Worm (Caenorhabditis elegans): ENCODE data around the gene sknr-1.

Gene sknr-1

DNA sequence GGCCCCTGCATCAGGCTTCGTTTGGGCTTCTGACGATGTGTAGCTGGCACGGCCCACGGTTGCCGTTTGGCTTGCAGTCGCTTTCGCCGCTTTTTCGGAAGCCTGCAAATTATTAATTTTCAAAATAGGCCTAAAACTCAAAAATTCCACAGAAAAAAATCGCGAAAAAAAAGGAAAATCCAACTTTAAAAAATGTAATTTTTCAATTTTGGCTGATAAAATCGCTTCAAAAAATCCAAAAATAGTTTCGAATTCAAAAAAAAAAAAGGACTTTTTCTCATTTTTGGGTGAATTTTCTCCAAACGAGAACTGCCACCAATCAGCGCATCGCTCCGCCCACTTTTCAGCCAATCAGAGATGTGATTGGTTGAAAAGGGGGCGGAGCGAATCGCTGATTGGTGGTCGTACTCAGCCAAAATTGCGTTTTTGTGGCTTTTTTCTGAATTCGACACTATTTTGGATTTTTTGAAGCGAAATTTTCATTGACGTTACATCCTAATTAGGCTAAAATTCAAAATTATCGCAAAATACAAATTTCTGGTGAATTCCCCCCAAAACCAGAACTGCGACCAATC is 22.0 kb upstream of the sknr-1 start:
- TF ChIP-seq C08G9.2 (tag; optimal IDR thresholded peaks at IDR 0.05) (no peak), nfya-1 (tag; optimal IDR thresholded peaks at IDR 0.05) (peak; percentile 79), ttx-3 (tag; optimal IDR thresholded peaks at IDR 0.05) (no peak), pag-3 (tag; optimal IDR thresholded peaks at IDR 0.05; ENCODE audit: borderline replicate concordance) (no peak)

DNA sequence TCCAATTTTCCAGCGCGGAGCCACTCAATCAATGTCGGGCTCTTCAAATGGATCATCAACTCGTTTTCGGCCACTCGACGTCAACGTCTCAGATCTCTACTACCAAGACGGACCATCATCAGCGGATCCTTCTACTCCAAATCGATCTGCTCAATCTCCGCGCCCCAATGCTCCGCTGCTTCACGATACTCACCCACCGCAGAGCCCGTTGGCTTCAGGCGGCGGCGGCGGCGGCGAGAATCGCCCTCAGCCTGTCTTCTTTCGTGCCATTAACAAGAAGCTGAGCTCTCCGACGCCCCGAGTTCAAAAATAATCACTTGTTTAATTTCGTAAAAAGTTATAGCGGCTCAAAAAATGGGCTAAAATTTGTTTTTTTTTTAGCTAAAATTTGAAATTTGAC is 20.8 kb upstream of the sknr-1 start:
- TF ChIP-seq lin-11 (tag; optimal IDR thresholded peaks at IDR 0.05) = no peak
- no peak for TF ChIP-seq madf-2 (tag; optimal IDR thresholded peaks at IDR 0.05)
- TF ChIP-seq ceh-19 (GFP tag; optimal IDR thresholded peaks at IDR 0.05) = no peak
- no peak for TF ChIP-seq unc-86 (tag; optimal IDR thresholded peaks at IDR 0.05)
- no peak for TF ChIP-seq ceh-2 (tag; optimal IDR thresholded peaks at IDR 0.05)
- no peak for TF ChIP-seq K09A11.1 (tag; optimal IDR thresholded peaks at IDR 0.05; ENCODE audit: insufficient read depth)
- TF ChIP-seq Y22D7AL.16 (tag; optimal IDR thresholded peaks at IDR 0.05) = no peak

DNA sequence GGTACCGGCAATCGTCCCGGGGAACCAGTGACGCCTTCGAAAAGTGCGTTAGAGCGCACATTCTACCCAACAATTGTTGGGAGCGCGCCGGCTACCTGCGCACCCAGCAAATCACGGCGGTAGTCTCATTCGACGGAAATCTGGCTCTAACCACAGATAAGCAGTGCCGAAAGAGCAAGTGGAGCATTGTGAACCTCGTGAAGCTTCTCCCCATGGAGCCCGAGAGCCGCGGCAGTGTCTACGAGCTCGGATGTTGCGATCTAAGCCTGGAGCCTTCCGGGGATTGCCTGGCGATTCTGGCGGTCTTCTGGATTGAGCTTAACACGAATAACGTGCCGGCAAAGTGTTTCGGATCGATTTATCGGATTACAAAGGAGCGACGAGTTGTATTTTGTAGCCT is 14.2 kb upstream of the sknr-1 start:
- TF ChIP-seq ama-1 (optimal IDR thresholded peaks at IDR 0.05) (no peak), pqm-1 (tag; optimal IDR thresholded peaks at IDR 0.05) (no peak), ceh-9 (tag; optimal IDR thresholded peaks at IDR 0.05) (no peak), mec-3 (tag; optimal IDR thresholded peaks at IDR 0.05; ENCODE audit: borderline replicate concordance) (no peak), Y22D7AL.16 (tag; optimal IDR thresholded peaks at IDR 0.05) (no peak), hlh-13 (GFP tag; optimal IDR thresholded peaks at IDR 0.05) (no peak), ceh-6 (GFP tag; optimal IDR thresholded peaks at IDR 0.05) (no peak), ets-4 (tag; optimal IDR thresholded peaks at IDR 0.05) (no peak)

DNA sequence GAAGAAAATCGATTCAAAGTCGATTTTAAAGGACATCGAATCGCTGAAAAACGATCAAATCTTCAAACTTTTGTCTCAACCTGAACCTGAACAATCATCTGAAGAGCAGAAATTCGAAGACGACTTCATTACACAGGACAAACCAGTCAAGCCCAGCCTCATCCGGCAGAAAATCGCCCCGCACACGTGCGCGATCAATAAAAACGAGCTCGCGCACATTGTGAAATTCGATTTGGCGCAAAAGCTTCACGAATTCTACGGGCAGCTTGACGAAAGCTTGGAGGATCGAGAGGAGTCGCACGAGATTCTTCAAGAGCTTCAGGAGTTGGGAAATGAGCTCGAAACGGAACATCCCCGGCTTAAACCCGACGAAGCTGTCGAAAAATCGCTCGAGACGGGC is 13.8 kb upstream of the sknr-1 start, which contains the start of gene W02H5.2:
W02H5.2 (plus strand) TSS at position 301 of the 400 bp plus-strand sequence.
- TF ChIP-seq K09A11.1 (tag; optimal IDR thresholded peaks at IDR 0.05; ENCODE audit: insufficient read depth) (no peak), ama-1 (optimal IDR thresholded peaks at IDR 0.05) (no peak), fax-1 (tag; optimal IDR thresholded peaks at IDR 0.05) (no peak), Y22D7AL.16 (tag; optimal IDR thresholded peaks at IDR 0.05) (no peak), nhr-11 (tag; optimal IDR thresholded peaks at IDR 0.05) (no peak), C08G9.2 (tag; optimal IDR thresholded peaks at IDR 0.05) (no peak), lim-6 (tag; optimal IDR thresholded peaks at IDR 0.05) (no peak), unc-55 (GFP tag; optimal IDR thresholded peaks at IDR 0.05) (no peak), sdc-2 (tag; optimal IDR thresholded peaks at IDR 0.05) (no peak), tbx-7 (tag; optimal IDR thresholded peaks at IDR 0.05) (no peak)

- TF ChIP-seq pha-4 (tag; optimal IDR thresholded peaks at IDR 0.05) (no peak), lim-6 (tag; optimal IDR thresholded peaks at IDR 0.05) (peak; percentile 80), ztf-16 (tag; optimal IDR thresholded peaks at IDR 0.05) (no peak), ceh-22 (tag; optimal IDR thresholded peaks at IDR 0.05) (no peak), fkh-6 (tag; optimal IDR thresholded peaks at IDR 0.05) (peak; percentile 11), pha-2 (tag; optimal IDR thresholded peaks at IDR 0.05) (peak; percentile 16), K09A11.1 (tag; optimal IDR thresholded peaks at IDR 0.05; ENCODE audit: insufficient read depth) (no peak), hlh-8 (tag; optimal IDR thresholded peaks at IDR 0.05) (peak; percentile 87), unc-86 (tag; optimal IDR thresholded peaks at IDR 0.05) (no peak), ama-1 (optimal IDR thresholded peaks at IDR 0.05) (no peak), hlh-30 (tag; optimal IDR thresholded peaks at IDR 0.05; ENCODE audit: insufficient read depth) (no peak), ceh-31 (tag; optimal IDR thresholded peaks at IDR 0.05) (peak; percentile 97), madf-2 (tag; optimal IDR thresholded peaks at IDR 0.05) (no peak), fax-1 (tag; optimal IDR thresholded peaks at IDR 0.05) (peak; percentile 57), ceh-48 (tag; optimal IDR thresholded peaks at IDR 0.05) (no peak), rnt-1 (tag; optimal IDR thresholded peaks at IDR 0.05) (peak; percentile 84), pax-1 (tag; optimal IDR thresholded peaks at IDR 0.05) (no peak), ceh-19 (GFP tag; optimal IDR thresholded peaks at IDR 0.05) (no peak), ceh-34 (tag; optimal IDR thresholded peaks at IDR 0.05) (peak; percentile 60), Y22D7AL.16 (tag; optimal IDR thresholded peaks at IDR 0.05) (no peak), dve-1 (tag; optimal IDR thresholded peaks at IDR 0.05) (no peak), ceh-9 (tag; optimal IDR thresholded peaks at IDR 0.05) (no peak), ahr-1 (tag; optimal IDR thresholded peaks at IDR 0.05) (peak; percentile 41), hlh-6 (tag; optimal IDR thresholded peaks at IDR 0.05) (no peak), che-1 (tag; optimal IDR thresholded peaks at IDR 0.05) (no peak), hlh-13 (GFP tag; optimal IDR thresholded peaks at IDR 0.05) (peak; percentile 36), K02D7.2 (tag; optimal IDR thresholded peaks at IDR 0.05) (no peak), elt-2 (tag; optimal IDR thresholded peaks at IDR 0.05) (peak; percentile 67), C08G9.2 (tag; optimal IDR thresholded peaks at IDR 0.05) (peak; percentile 96), mec-3 (tag; optimal IDR thresholded peaks at IDR 0.05; ENCODE audit: borderline replicate concordance) (peak; percentile 86), pqm-1 (tag; optimal IDR thresholded peaks at IDR 0.05) (no peak), syd-9 (tag; optimal IDR thresholded peaks at IDR 0.05) (no peak)
These were observed 13.3 kb upstream of the sknr-1 start, which contains the start of gene W02H5.19 for ce11 chrV:2638545-2638944. Gene W02H5.19, plus strand, starts transcription at chrV:2638890.

Measured in whole organism, late embryonic.